Fruit fly (Drosophila melanogaster) whole organism, wandering third instar larva: ENCODE data around the gene CG13045.

ENCODE experiments used
- Abd-B ChIP-seq: fragments of >200 bp; optimal IDR thresholded peaks from 2 replicates; lab custom pipeline; 2017; ENCODE audit warnings: missing biosample characterization, missing genetic modification characterization
- CG32264 ChIP-seq: fragments of 200-800 bp; sonication (Bioruptor generic); optimal IDR thresholded peaks from 2 replicates; lab custom pipeline; 2016; ENCODE audit warnings: missing biosample characterization, missing genetic modification characterization
- CG9705 ChIP-seq: fragments of 200-800 bp; sonication (Bioruptor generic); optimal IDR thresholded peaks from 2 replicates; lab custom pipeline; 2018; ENCODE audit warnings: missing biosample characterization, mild to moderate bottlenecking, missing genetic modification characterization
- CrebA ChIP-seq: fragments of 200-800 bp; sonication (Bioruptor generic); optimal IDR thresholded peaks from 2 replicates; lab custom pipeline; 2016; ENCODE audit warnings: missing biosample characterization, mild to moderate bottlenecking, missing genetic modification characterization, borderline replicate concordance
- Dfd ChIP-seq: fragments of >200 bp; optimal IDR thresholded peaks from 2 replicates; lab custom pipeline; 2017; ENCODE audit warnings: missing biosample characterization, missing genetic modification characterization
- Dif ChIP-seq: fragments of 200-275, 200-300 bp; sonication (Bioruptor generic); optimal IDR thresholded peaks from 2 replicates; lab custom pipeline; 2018; ENCODE audit warnings: missing biosample characterization, missing genetic modification characterization; ENCODE audit not compliant: partially characterized antibody
- GATAd ChIP-seq: sonication (Bioruptor generic); optimal IDR thresholded peaks from 2 replicates; lab custom pipeline; 2016; ENCODE audit warnings: missing biosample characterization, missing genetic modification characterization
- HLH106 ChIP-seq: fragments of 200-800 bp; optimal IDR thresholded peaks from 3 replicates; lab custom pipeline; 2019; ENCODE audit warnings: missing biosample characterization, mild to moderate bottlenecking, missing genetic modification characterization, moderate library complexity
- Hnf4 ChIP-seq: fragments of 200-800 bp; sonication (Bioruptor generic); optimal IDR thresholded peaks from 2 replicates; lab custom pipeline; 2016; ENCODE audit warnings: missing biosample characterization, mild to moderate bottlenecking, missing genetic modification characterization
- Hr78 ChIP-seq: fragments of >200 bp; optimal IDR thresholded peaks from 2 replicates; lab custom pipeline; 2017; ENCODE audit warnings: missing biosample characterization, missing genetic modification characterization
- Hr83 ChIP-seq: fragments of 200-300 bp; sonication (Bioruptor generic); optimal IDR thresholded peaks from 2 replicates; lab custom pipeline; 2016; ENCODE audit warnings: missing biosample characterization, mild to moderate bottlenecking, missing genetic modification characterization, moderate library complexity; ENCODE audit not compliant: poor library complexity, severe bottlenecking
- Jra ChIP-seq: sonication (Bioruptor generic); optimal IDR thresholded peaks from 2 replicates; lab custom pipeline; 2016; ENCODE audit warnings: missing biosample characterization, missing genetic modification characterization
- Mio ChIP-seq: sonication (Bioruptor generic); optimal IDR thresholded peaks from 2 replicates; lab custom pipeline; 2016; ENCODE audit warnings: missing biosample characterization, missing genetic modification characterization
- Myc ChIP-seq: fragments of >200 bp; optimal IDR thresholded peaks from 2 replicates; lab custom pipeline; 2017
- N ChIP-seq: fragments of >200 bp; optimal IDR thresholded peaks from 2 replicates; lab custom pipeline; 2018; ENCODE audit warnings: missing biosample characterization, missing external identifiers, missing genetic modification characterization
- OdsH ChIP-seq: fragments of 200-800 bp; sonication (Bioruptor generic); optimal IDR thresholded peaks from 2 replicates; lab custom pipeline; 2016; ENCODE audit warnings: missing biosample characterization, mild to moderate bottlenecking, missing genetic modification characterization
- Vsx2 ChIP-seq: fragments of 200-300, 225-300 bp; sonication (Bioruptor generic); optimal IDR thresholded peaks from 2 replicates; lab custom pipeline; 2018; ENCODE audit warnings: missing biosample characterization, missing genetic modification characterization; ENCODE audit not compliant: partially characterized antibody
- br ChIP-seq: fragments of 200-800 bp; sonication (Bioruptor generic); optimal IDR thresholded peaks from 2 replicates; lab custom pipeline; 2016; ENCODE audit warnings: missing biosample characterization, missing genetic modification characterization
- dmrt93B ChIP-seq: fragments of 200-800 bp; sonication (Bioruptor generic); optimal IDR thresholded peaks from 2 replicates; lab custom pipeline; 2018; ENCODE audit warnings: missing biosample characterization, mild to moderate bottlenecking, missing genetic modification characterization
- foxo ChIP-seq, 2 experiments: fragments of 200-800 bp; sonication (Bioruptor generic); optimal IDR thresholded peaks; 2 replicates in 1 of 2; 3 replicates in 1 of 2; lab custom pipeline; 2016 to 2017; ENCODE audit warnings: missing biosample characterization in 2 of 2, missing genetic modification characterization in 2 of 2
- fru ChIP-seq: fragments of 200-800 bp; sonication (Bioruptor generic); optimal IDR thresholded peaks from 3 replicates; lab custom pipeline; 2016; ENCODE audit warnings: missing biosample characterization, mild to moderate bottlenecking, missing genetic modification characterization
- h ChIP-seq: fragments of 200-800 bp; sonication (Bioruptor generic); optimal IDR thresholded peaks from 3 replicates; lab custom pipeline; 2016; ENCODE audit warnings: missing biosample characterization, mild to moderate bottlenecking, missing genetic modification characterization
- jim ChIP-seq: fragments of 175-275, 200-325 bp; sonication (Bioruptor generic); optimal IDR thresholded peaks from 2 replicates; lab custom pipeline; 2016; ENCODE audit warnings: missing biosample characterization, mild to moderate bottlenecking, missing genetic modification characterization
- lola ChIP-seq: fragments of >200 bp; optimal IDR thresholded peaks from 2 replicates; lab custom pipeline; 2017; ENCODE audit warnings: missing biosample characterization, missing genetic modification characterization
- pan ChIP-seq: fragments of >200 bp; optimal IDR thresholded peaks from 2 replicates; lab custom pipeline; 2017
- rgr ChIP-seq: fragments of 200-800 bp; sonication (Bioruptor generic); optimal IDR thresholded peaks from 3 replicates; lab custom pipeline; 2016; ENCODE audit warnings: missing biosample characterization, mild to moderate bottlenecking, missing genetic modification characterization
- sage ChIP-seq: fragments of 200-800 bp; sonication (Bioruptor generic); optimal IDR thresholded peaks from 2 replicates; lab custom pipeline; 2016; ENCODE audit warnings: missing biosample characterization, mild to moderate bottlenecking, missing genetic modification characterization
- sv ChIP-seq: fragments of 200-800 bp; sonication (Bioruptor generic); optimal IDR thresholded peaks from 3 replicates; lab custom pipeline; 2016; ENCODE audit warnings: missing biosample characterization, missing genetic modification characterization
- tai ChIP-seq: sonication (Bioruptor generic); optimal IDR thresholded peaks from 2 replicates; lab custom pipeline; 2016; ENCODE audit warnings: missing biosample characterization, missing genetic modification characterization
- woc ChIP-seq: sonication (Bioruptor generic); optimal IDR thresholded peaks from 2 replicates; lab custom pipeline; 2016; ENCODE audit warnings: missing biosample characterization, mild to moderate bottlenecking, missing genetic modification characterization

Gene CG13045

DNA sequence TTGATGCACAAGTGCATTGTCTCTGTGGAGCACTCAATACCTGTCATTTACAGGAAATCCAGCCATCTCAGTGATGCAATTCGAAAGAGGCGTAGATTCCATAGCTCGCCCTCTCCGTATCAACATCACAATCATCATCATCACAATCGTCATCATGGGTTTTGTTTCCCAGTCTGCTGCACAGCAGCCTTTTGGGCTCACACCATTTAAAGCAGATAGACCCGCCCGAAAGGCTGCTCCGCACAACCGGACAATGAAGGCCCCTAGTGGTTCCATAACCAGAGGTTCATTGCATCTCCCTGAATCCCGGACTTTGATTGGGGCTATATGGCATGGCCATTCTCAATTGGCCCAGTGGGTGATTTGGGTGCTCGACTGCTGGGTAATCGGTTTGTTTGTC is 44.1 kb upstream of the CG13045 start:
- no peak for TF ChIP-seq jim (GFP tag; lab: Kevin White, UChicago)
- no peak for TF ChIP-seq Hr78 (GFP tag; lab: Kevin White, UChicago)
- TF ChIP-seq sage: no peak
- TF ChIP-seq Dif (GFP tag; lab: Kevin White, UChicago): peak; percentile 39
- TF ChIP-seq Myc (lab: Kevin White, UChicago): peak; percentile 80
- TF ChIP-seq Vsx2 (GFP tag; lab: Kevin White, UChicago): peak; percentile 58
- peak; percentile 79 for TF ChIP-seq N (GFP tag; lab: Kevin White, UChicago)
- TF ChIP-seq rgr (GFP tag; lab: Kevin White, UChicago): no peak
- no peak for TF ChIP-seq lola (GFP tag; lab: Kevin White, UChicago)
- no peak for TF ChIP-seq CG9705 (GFP tag; lab: Kevin White, UChicago)
- no peak for TF ChIP-seq foxo (GFP tag; optimal IDR thresholded peaks at IDR 0.05; lab: Kevin White, UChicago)
- TF ChIP-seq CG32264 (GFP tag; lab: Kevin White, UChicago): no peak
- no peak for TF ChIP-seq dmrt93B (GFP tag; lab: Kevin White, UChicago)
- no peak for TF ChIP-seq fru (GFP tag; lab: Kevin White, UChicago)
- TF ChIP-seq h (GFP tag; lab: Kevin White, UChicago): no peak

DNA sequence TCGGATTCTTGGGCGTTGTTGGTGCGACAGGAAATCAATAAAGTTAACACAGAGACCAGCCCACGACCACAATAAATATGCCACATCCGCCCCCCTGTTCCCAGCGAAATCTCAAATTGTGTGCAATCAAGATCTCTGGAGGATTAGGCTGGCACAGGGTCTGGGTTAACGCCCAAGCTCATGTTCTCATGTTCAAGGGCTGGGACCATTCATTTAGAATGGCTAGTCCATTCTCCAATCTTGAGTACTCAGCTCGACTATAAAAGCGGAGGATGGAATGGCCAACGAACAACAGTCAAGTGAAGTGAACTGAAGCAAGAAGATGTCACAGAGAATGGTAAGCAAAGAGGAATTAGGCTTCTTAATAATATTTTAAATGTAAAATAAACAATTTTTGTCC is 42.3 kb upstream of the CG13045 start, which contains the start of gene CG13056:
CG13056 (plus strand) TSS at position 301 of the 400 bp plus-strand sequence.
- TF ChIP-seq pan (no peak), CG9705 (GFP tag; lab: Kevin White, UChicago) (no peak), Hr78 (GFP tag; lab: Kevin White, UChicago) (no peak), Dfd (GFP tag; lab: Kevin White, UChicago) (no peak), HLH106 (tag; lab: Kevin White, UChicago) (no peak), Vsx2 (GFP tag; lab: Kevin White, UChicago) (no peak), tai (GFP tag; lab: Kevin White, UChicago) (no peak)
- TF ChIP-seq, all 38 proteins: peak for 0

DNA sequence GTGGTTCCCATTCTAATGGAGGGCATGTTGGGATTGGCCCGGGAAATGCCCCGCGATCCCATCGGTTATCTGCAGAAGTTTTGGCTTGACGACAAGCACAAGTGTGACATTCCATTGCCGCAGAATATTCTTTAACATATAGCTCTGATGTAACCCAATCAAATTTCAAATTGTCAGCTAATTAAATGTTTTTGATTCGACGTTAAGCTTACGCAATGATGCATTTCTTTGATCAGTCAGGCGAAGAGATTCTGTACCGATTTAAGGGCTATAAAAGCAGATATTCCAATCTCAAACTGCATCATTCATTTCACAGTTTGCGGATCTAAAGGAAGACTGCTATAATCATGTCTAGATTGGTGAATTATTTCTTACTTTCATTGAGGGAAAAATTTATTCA is 40.9 kb upstream of the CG13045 start, which contains the start of gene retinin:
retinin (plus strand) TSS at position 301 of the 400 bp plus-strand sequence.
- TF ChIP-seq OdsH (GFP tag; lab: Kevin White, UChicago): no peak
- TF ChIP-seq GATAd: no peak
- TF ChIP-seq tai (GFP tag; lab: Kevin White, UChicago): no peak
- TF ChIP-seq N (GFP tag; lab: Kevin White, UChicago): no peak

DNA sequence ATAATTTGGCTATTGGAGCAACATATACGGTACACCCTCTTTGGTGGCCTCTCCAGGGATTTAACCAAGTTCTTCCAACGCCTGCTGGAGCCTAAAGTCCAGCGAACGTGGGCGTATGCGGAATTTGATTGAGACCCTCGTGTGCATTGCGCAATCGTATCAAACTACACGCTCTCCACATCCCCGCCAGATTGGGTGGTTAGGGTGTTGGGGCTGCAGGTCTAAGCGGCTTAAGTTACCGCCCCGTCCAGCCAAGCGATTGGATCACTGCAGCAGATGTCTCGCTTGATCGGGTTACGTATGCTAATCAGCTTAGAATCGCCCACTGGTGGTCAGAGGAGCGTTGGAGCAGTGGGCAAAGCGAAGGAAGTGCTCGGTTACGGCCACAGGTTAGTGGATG is 40.0 kb upstream of the CG13045 start, which contains the start of gene CG33060:
CG33060 (plus strand) TSS at position 301 of the 400 bp plus-strand sequence.
- no peak for TF ChIP-seq br (GFP tag; lab: Kevin White, UChicago)

DNA sequence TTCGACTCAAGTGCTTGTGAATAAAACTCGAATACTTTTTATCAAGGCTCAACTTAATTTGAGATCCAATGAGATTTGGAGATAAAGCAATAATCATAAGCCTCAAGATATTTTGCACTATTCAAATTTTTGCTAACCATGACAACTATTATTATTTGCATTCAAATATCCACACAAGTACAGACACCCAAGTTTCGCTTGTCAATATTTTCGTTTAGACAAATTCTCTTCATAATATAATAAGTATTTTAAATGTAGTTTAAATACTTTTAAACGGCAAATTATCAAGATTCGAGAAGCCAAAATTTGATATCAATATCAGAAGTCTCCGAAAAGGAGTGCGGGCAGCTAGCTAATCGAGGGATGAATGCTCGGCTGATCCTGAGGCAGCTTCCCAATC is 38.7 kb upstream of the CG13045 start, which contains the start of gene CG33061:
CG33061 (plus strand) TSS at position 301 of the 400 bp plus-strand sequence.
- TF ChIP-seq dmrt93B (GFP tag; lab: Kevin White, UChicago): no peak
- TF ChIP-seq woc: no peak
- no peak for TF ChIP-seq jim (GFP tag; lab: Kevin White, UChicago)
- no peak for TF ChIP-seq CrebA (GFP tag; lab: Kevin White, UChicago)
- TF ChIP-seq CG9705 (GFP tag; lab: Kevin White, UChicago): no peak
- no peak for TF ChIP-seq Jra
- no peak for TF ChIP-seq GATAd
- no peak for TF ChIP-seq N (GFP tag; lab: Kevin White, UChicago)
- TF ChIP-seq Dfd (GFP tag; lab: Kevin White, UChicago): no peak
- TF ChIP-seq Abd-B (GFP tag; lab: Kevin White, UChicago): no peak
- TF ChIP-seq Vsx2 (GFP tag; lab: Kevin White, UChicago): no peak

DNA sequence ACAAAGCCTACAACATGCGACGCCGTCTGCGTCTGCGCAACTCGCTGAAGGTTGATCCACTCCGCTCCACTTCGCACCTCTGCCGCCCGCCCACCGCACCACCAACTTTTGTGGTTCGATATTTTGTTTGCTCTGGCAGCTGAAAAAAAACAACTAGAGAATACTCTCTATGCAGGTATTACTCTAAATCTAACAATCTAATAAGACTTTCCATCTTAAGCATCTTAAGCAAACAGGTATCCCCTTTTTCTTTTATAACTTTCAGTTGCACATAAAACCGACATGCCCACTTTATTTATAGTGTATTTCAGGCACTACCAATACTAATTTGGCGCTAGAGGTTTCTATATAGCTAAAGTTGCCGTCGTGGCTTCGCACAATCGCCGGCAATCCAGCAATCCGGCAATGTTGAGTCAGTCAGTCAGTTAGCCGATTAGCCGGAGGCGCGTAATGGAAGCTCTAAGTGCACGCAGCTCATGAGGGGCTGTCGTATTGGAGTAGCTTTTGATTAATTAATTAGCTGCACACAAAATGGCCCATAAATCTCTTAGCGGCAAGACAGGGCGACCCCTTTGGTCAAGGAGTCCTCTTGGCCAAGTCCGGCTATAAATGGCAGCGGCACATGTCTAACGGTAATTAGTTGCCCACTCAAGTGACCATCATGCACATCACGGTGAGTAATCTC is 37.6 kb upstream of the CG13045 start, which contains the start of gene CG13058:
CG13058 (plus strand) TSS at position 635 of the 685 bp plus-strand sequence.
- TF ChIP-seq HLH106 (tag; lab: Kevin White, UChicago) (no peak), OdsH (GFP tag; lab: Kevin White, UChicago) (no peak), Hnf4 (no peak), sv (GFP tag; lab: Kevin White, UChicago) (peak; percentile 50), Hr83 (GFP tag; lab: Kevin White, UChicago) (no peak), Mio (GFP tag; lab: Kevin White, UChicago) (no peak), h (GFP tag; lab: Kevin White, UChicago) (no peak)
